Worm (Caenorhabditis elegans) whole organism, L1 larva: ENCODE measurements around the gene srlf-32.
A peak's percentile ranks its signal among the peaks of the same experiment; 100 is the strongest.

Source experiments
- C04F5.9 ChIP-seq: sonication (generic microtip); optimal IDR thresholded peaks from 2 replicates; lab custom pipeline; 2016; ENCODE audit warnings: missing genetic modification characterization, missing compliant biosample characterization
- F16B12.6 ChIP-seq: fragments of 150-350 bp; optimal IDR thresholded peaks from 2 replicates; lab custom pipeline; 2014; ENCODE audit warnings: missing biosample characterization, missing genetic modification characterization
- Y116A8C.19 ChIP-seq: sonication (generic microtip); optimal IDR thresholded peaks from 2 replicates; lab custom pipeline; 2016; ENCODE audit warnings: missing compliant biosample characterization, missing genetic modification characterization, borderline replicate concordance
- aha-1 ChIP-seq: fragments of 150-350 bp; optimal IDR thresholded peaks from 2 replicates; lab custom pipeline; 2014; ENCODE audit warnings: missing biosample characterization, missing genetic modification characterization
- aly-2 ChIP-seq: fragments of 150-350 bp; optimal IDR thresholded peaks from 2 replicates; lab custom pipeline; 2014; ENCODE audit warnings: missing biosample characterization, missing genetic modification characterization
- blmp-1 ChIP-seq: fragments of 150-350 bp; optimal IDR thresholded peaks from 2 replicates; lab custom pipeline; 2014; ENCODE audit warnings: missing biosample characterization, missing genetic modification characterization
- ceh-8 ChIP-seq: fragments of 200-800 bp; sonication (Bioruptor generic); optimal IDR thresholded peaks from 2 replicates; lab custom pipeline; 2018; ENCODE audit warnings: mild to moderate bottlenecking, missing genetic modification characterization, moderate library complexity, missing compliant biosample characterization
- ceh-82 ChIP-seq, 3 experiments: fragments of 150-350 bp in 1 of 3; sonication (generic microtip) in 2 of 3; optimal IDR thresholded peaks; 2 replicates each; lab custom pipeline; 2014 to 2017; ENCODE audit warnings: missing biosample characterization in 3 of 3, missing genetic modification characterization in 3 of 3
- ceh-90 ChIP-seq: sonication (generic microtip); optimal IDR thresholded peaks from 2 replicates; lab custom pipeline; 2016; ENCODE audit warnings: missing genetic modification characterization, missing compliant biosample characterization
- ces-1 ChIP-seq: fragments of 150-350 bp; optimal IDR thresholded peaks from 2 replicates; lab custom pipeline; 2014; ENCODE audit warnings: missing biosample characterization, missing genetic modification reagents, missing genetic modification characterization
- dsc-1 ChIP-seq: sonication (generic microtip); optimal IDR thresholded peaks from 2 replicates; lab custom pipeline; 2016; ENCODE audit warnings: mild to moderate bottlenecking, missing genetic modification characterization, missing compliant biosample characterization
- efl-1 ChIP-seq, 4 experiments: fragments of 150-350 bp; optimal IDR thresholded peaks in 3 of 4; peaks in 1 of 4; 1 replicate in 1 of 4; 2 replicates in 3 of 4; lab custom pipeline; 2014; ENCODE audit warnings: missing biosample characterization in 2 of 4, missing genetic modification characterization in 2 of 4, missing genetic modification reagents in 2 of 4
- elt-3 ChIP-seq, 6 experiments: fragments of 150-350 bp in 1 of 6; sonication (generic microtip); optimal IDR thresholded peaks; 2 replicates each; lab custom pipeline; 2017 to 2018; ENCODE audit warnings: missing biosample characterization in 6 of 6, missing genetic modification characterization in 6 of 6, inconsistent platforms in 1 of 6
- ets-5 ChIP-seq: fragments of 200-800 bp; sonication (Bioruptor generic); IDR thresholded peaks from 2 replicates; pipeline ENCODE4 v1.3.6; 2022; ENCODE audit warnings: missing genetic modification characterization, missing compliant biosample characterization
- fkh-10 ChIP-seq: sonication (generic microtip); optimal IDR thresholded peaks from 2 replicates; lab custom pipeline; 2017; ENCODE audit warnings: missing biosample characterization, missing genetic modification reagents, missing genetic modification characterization
- fkh-8 ChIP-seq: sonication (generic microtip); optimal IDR thresholded peaks from 2 replicates; lab custom pipeline; 2016; ENCODE audit warnings: mild to moderate bottlenecking, missing genetic modification characterization, missing compliant biosample characterization
- grh-1 ChIP-seq: fragments of 200-800 bp; sonication (Bioruptor generic); IDR thresholded peaks from 2 replicates; pipeline ENCODE4 v1.3.6; 2022; ENCODE audit warnings: missing genetic modification reagents, missing genetic modification characterization, missing compliant biosample characterization
- hlh-4 ChIP-seq: sonication (generic microtip); optimal IDR thresholded peaks from 2 replicates; lab custom pipeline; 2016; ENCODE audit warnings: mild to moderate bottlenecking, missing genetic modification characterization, missing compliant biosample characterization
- hpl-2 ChIP-seq: fragments of 150-350 bp; optimal IDR thresholded peaks from 2 replicates; lab custom pipeline; 2014; ENCODE audit warnings: missing biosample characterization, missing genetic modification reagents, missing genetic modification characterization
- irx-1 ChIP-seq: sonication (generic microtip); optimal IDR thresholded peaks from 2 replicates; lab custom pipeline; 2016; ENCODE audit warnings: missing genetic modification characterization, missing compliant biosample characterization
- jun-1 ChIP-seq: fragments of 150-350 bp; optimal IDR thresholded peaks from 2 replicates; lab custom pipeline; 2014; ENCODE audit warnings: missing biosample characterization, missing genetic modification reagents, missing genetic modification characterization
- lin-35 ChIP-seq, 2 experiments: fragments of 150-350 bp; optimal IDR thresholded peaks; 2 replicates each; lab custom pipeline; 2014; ENCODE audit warnings: missing biosample characterization in 2 of 2, missing genetic modification characterization in 2 of 2, missing genetic modification reagents in 2 of 2
- mab-9 ChIP-seq: fragments of 200-800 bp; sonication (Bioruptor generic); IDR thresholded peaks from 2 replicates; pipeline ENCODE4 v1.3.6; 2022; ENCODE audit warnings: missing genetic modification reagents, missing genetic modification characterization, missing compliant biosample characterization
- mep-1 ChIP-seq: fragments of 150-350 bp; optimal IDR thresholded peaks from 2 replicates; lab custom pipeline; 2014; ENCODE audit warnings: missing biosample characterization, missing genetic modification characterization
- nhr-11 ChIP-seq: fragments of 150-350 bp; optimal IDR thresholded peaks from 2 replicates; lab custom pipeline; 2014; ENCODE audit warnings: missing biosample characterization, missing genetic modification characterization
- nhr-19 ChIP-seq: fragments of 200-800 bp; sonication (Bioruptor generic); conservative IDR thresholded peaks from 2 replicates; pipeline ENCODE4 v1.3.6; 2022; ENCODE audit warnings: missing genetic modification characterization, missing compliant biosample characterization
- nhr-20 ChIP-seq: sonication (generic microtip); optimal IDR thresholded peaks from 2 replicates; lab custom pipeline; 2016; ENCODE audit warnings: mild to moderate bottlenecking, missing genetic modification characterization, missing compliant biosample characterization
- nhr-237 ChIP-seq: fragments of 150-350 bp; optimal IDR thresholded peaks from 2 replicates; lab custom pipeline; 2014; ENCODE audit warnings: missing biosample characterization, missing genetic modification characterization
- nhr-28 ChIP-seq: fragments of 150-350 bp; optimal IDR thresholded peaks from 2 replicates; lab custom pipeline; 2014; ENCODE audit warnings: missing biosample characterization, missing genetic modification characterization
- nhr-47 ChIP-seq: sonication (generic microtip); optimal IDR thresholded peaks from 2 replicates; lab custom pipeline; 2016; ENCODE audit warnings: mild to moderate bottlenecking, missing genetic modification characterization, moderate library complexity, missing compliant biosample characterization
- nhr-71 ChIP-seq: sonication (generic microtip); optimal IDR thresholded peaks from 2 replicates; lab custom pipeline; 2016; ENCODE audit warnings: mild to moderate bottlenecking, missing genetic modification characterization, moderate library complexity, missing compliant biosample characterization
- nhr-76 ChIP-seq: sonication (generic microtip); optimal IDR thresholded peaks from 2 replicates; lab custom pipeline; 2017; ENCODE audit warnings: missing biosample characterization, missing genetic modification characterization
- nhr-85 ChIP-seq: sonication (generic microtip); peaks from one replicate; lab custom pipeline; 2016; ENCODE audit warnings: missing genetic modification characterization, inconsistent platforms, missing compliant biosample characterization
- pag-3 ChIP-seq: sonication (generic microtip); optimal IDR thresholded peaks from 2 replicates; lab custom pipeline; 2017; ENCODE audit warnings: missing genetic modification characterization, mild to moderate bottlenecking, missing compliant biosample characterization, antibody characterized with exemption, borderline replicate concordance; ENCODE audit not compliant: insufficient read depth
- pax-3 ChIP-seq: fragments of 200-800 bp; sonication (Bioruptor generic); optimal IDR thresholded peaks from 2 replicates; lab custom pipeline; 2018; ENCODE audit warnings: mild to moderate bottlenecking, missing genetic modification characterization, moderate library complexity, missing compliant biosample characterization
- pqm-1 ChIP-seq: sonication (generic microtip); optimal IDR thresholded peaks from 3 replicates; lab custom pipeline; 2017; ENCODE audit warnings: missing biosample characterization, missing genetic modification characterization
- rnt-1 ChIP-seq: sonication (generic microtip); optimal IDR thresholded peaks from 2 replicates; lab custom pipeline; 2016; ENCODE audit warnings: mild to moderate bottlenecking, missing genetic modification characterization, moderate library complexity, missing compliant biosample characterization
- skn-1 ChIP-seq: fragments of 150-350 bp; optimal IDR thresholded peaks from 2 replicates; lab custom pipeline; 2014; ENCODE audit warnings: missing biosample characterization, missing genetic modification characterization
- sox-4 ChIP-seq: sonication (generic microtip); optimal IDR thresholded peaks from 2 replicates; lab custom pipeline; 2016; ENCODE audit warnings: missing genetic modification characterization, missing compliant biosample characterization
- sptf-1 ChIP-seq: fragments of 150-350 bp; optimal IDR thresholded peaks from 2 replicates; lab custom pipeline; 2014; ENCODE audit warnings: missing biosample characterization, missing genetic modification characterization
- swsn-7 ChIP-seq: sonication (generic microtip); optimal IDR thresholded peaks from 2 replicates; lab custom pipeline; 2016; ENCODE audit warnings: missing genetic modification characterization, missing compliant biosample characterization
- tbx-2 ChIP-seq: sonication (generic microtip); optimal IDR thresholded peaks from 2 replicates; lab custom pipeline; 2016; ENCODE audit warnings: missing genetic modification characterization, missing compliant biosample characterization
- tlp-1 ChIP-seq: fragments of 150-350 bp; optimal IDR thresholded peaks from 2 replicates; lab custom pipeline; 2014; ENCODE audit warnings: missing biosample characterization, missing genetic modification characterization
- unc-130 ChIP-seq: fragments of 150-350 bp; optimal IDR thresholded peaks from 2 replicates; lab custom pipeline; 2017; ENCODE audit warnings: missing biosample characterization, missing genetic modification characterization, inconsistent platforms
- unc-30 ChIP-seq: sonication (generic microtip); optimal IDR thresholded peaks from 2 replicates; lab custom pipeline; 2017; ENCODE audit warnings: missing biosample characterization, missing genetic modification characterization
- zag-1 ChIP-seq: fragments of 150-350 bp; optimal IDR thresholded peaks from 2 replicates; lab custom pipeline; 2014; ENCODE audit warnings: missing biosample characterization, missing genetic modification characterization
- ztf-11 ChIP-seq, 2 experiments: sonication (generic microtip); optimal IDR thresholded peaks; 2 replicates each; lab custom pipeline; 2016 to 2017; ENCODE audit warnings: missing genetic modification characterization in 2 of 2, missing biosample characterization in 1 of 2, missing compliant biosample characterization in 1 of 2

srlf-32 gene

DNA sequence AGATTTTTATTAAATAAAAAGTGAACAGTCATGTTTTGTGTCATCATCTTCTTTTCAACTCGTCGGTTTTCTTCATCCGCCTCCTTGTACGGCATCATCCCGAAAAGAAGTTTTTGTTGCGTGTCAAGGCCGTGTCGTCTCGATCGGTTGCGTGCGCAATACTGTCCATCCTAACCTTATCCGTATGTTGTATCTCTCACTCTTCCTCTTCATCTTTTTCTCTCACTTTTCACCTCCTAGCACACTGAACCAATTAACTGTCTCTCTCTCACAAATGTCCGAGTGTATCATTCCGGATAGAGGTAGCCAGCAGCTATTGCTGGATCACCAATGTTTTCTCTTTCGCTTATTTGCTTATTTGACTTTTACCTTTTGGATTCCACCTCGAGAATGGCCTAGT, 42.3 kb upstream of the srlf-32 start:
- TF ChIP-seq fkh-8 (tag; lab: Kevin White, UChicago) (no peak), elt-3 (tag; optimal IDR thresholded peaks at IDR 0.05; lab: Kevin White, UChicago) (peak in 1 of 6 experiments; percentile 6), mep-1 (tag; lab: Kevin White, UChicago) (peak; percentile 3), sptf-1 (no peak), nhr-47 (tag; lab: Kevin White, UChicago) (no peak), nhr-85 (peak; percentile 66), blmp-1 (tag; lab: Kevin White, UChicago) (peak; percentile 97)
- TF ChIP-seq, all 84 proteins: peak for 4

DNA sequence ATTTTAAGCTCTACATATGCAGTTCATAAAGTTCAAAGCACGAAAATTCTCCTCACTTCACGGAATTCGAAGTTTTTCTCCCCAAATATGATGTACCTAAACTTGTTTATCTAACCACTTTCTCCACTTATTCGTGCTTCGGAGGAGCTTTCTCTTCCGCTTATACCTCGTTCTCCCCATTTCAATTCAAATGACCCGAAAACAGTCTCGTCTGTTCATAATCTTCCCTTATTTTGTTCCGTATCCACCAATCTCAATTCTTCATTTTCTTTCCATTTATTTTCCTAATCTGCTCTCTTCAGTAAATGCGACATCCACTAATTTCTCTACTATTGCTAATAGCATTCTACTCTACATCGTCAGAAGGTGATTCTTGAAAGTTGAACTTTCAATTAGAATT, 40.5 kb upstream of the srlf-32 start, which contains the start of gene let-653:
let-653 (plus strand) TSS at position 301 of the 400 bp plus-strand sequence.
- TF ChIP-seq jun-1: no peak
- TF ChIP-seq rnt-1 (tag; lab: Kevin White, UChicago): no peak
- TF ChIP-seq pax-3 (tag; lab: Kevin White, UChicago): no peak
- TF ChIP-seq aha-1 (tag; lab: Kevin White, UChicago): no peak
- TF ChIP-seq ceh-8 (GFP tag; lab: Kevin White, UChicago): no peak
- TF ChIP-seq lin-35 (GFP tag; optimal IDR thresholded peaks at IDR 0.05; lab: Kevin White, UChicago): no peak
- peak; percentile 22 for TF ChIP-seq blmp-1 (tag; lab: Kevin White, UChicago)
- TF ChIP-seq pag-3: no peak
- no peak for TF ChIP-seq aly-2 (tag; lab: Kevin White, UChicago)
- TF ChIP-seq, all 84 proteins: peak for 1

DNA sequence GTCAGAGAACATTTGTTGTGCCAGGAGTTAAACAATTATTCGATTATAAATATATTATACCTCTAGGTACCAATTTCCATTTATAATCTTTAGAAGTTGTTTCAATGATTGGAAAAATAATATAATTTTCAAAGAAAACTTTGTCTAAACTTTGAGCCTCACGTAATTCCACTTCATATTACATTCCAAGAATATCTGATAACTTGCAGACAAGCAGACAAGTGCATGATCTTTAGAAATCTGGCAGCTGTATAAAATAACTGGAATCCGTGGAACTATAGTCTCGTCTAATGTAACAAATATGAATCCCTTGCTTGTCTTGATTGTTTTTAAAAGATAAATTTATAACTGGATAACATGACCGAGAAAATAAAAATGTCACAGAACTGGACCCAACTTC, 33.3 kb upstream of the srlf-32 start:
- TF ChIP-seq grh-1 (GFP tag; lab: Robert Waterston, UW): no peak
- no peak for TF ChIP-seq zag-1 (tag; lab: Kevin White, UChicago)
- TF ChIP-seq pqm-1: no peak
- no peak for TF ChIP-seq ces-1 (GFP tag; lab: Kevin White, UChicago)
- no peak for TF ChIP-seq pax-3 (tag; lab: Kevin White, UChicago)
- TF ChIP-seq jun-1: no peak
- TF ChIP-seq ceh-90 (tag; lab: Kevin White, UChicago): no peak
- TF ChIP-seq unc-130 (tag; lab: Kevin White, UChicago): no peak
- TF ChIP-seq fkh-8 (tag; lab: Kevin White, UChicago): peak; percentile 48
- TF ChIP-seq nhr-28 (tag; lab: Kevin White, UChicago): no peak
- peak; percentile 44 for TF ChIP-seq nhr-20 (tag; lab: Kevin White, UChicago)
- peak; percentile 6 for TF ChIP-seq nhr-11 (tag; lab: Kevin White, UChicago)
- no peak for TF ChIP-seq Y116A8C.19 (tag; lab: Kevin White, UChicago)
- TF ChIP-seq hpl-2: no peak
- peak; percentile 58 for TF ChIP-seq hlh-4 (tag; lab: Kevin White, UChicago)
- TF ChIP-seq nhr-76 (tag; lab: Kevin White, UChicago): no peak
- TF ChIP-seq mab-9 (GFP tag; lab: Robert Waterston, UW): no peak
- peak; percentile 51 for TF ChIP-seq dsc-1 (tag; lab: Kevin White, UChicago)
- no peak for TF ChIP-seq irx-1
- TF ChIP-seq skn-1 (tag; lab: Kevin White, UChicago): no peak

DNA sequence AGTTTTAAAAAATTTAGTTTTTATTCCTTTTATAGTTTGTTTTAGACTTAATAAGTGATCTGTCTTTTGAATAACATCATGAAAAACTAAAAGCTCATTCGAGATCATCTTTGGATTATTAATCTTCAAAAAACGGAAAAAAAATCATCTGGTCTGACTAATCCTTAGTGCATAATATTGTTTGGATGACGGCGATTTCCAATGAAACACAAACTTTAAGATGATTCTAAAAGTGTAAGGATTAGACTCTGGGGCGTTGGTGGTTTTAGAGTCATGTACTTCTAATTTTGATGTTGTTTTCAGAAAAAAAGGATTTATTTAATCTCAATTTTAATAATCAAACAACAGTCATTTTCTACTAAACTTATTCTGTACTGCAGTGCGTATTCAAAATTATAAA, 32.5 kb upstream of the srlf-32 start:
- TF ChIP-seq mep-1 (tag; lab: Kevin White, UChicago) (no peak), swsn-7 (tag; lab: Kevin White, UChicago) (no peak), nhr-19 (GFP tag; lab: Robert Waterston, UW) (no peak), tbx-2 (no peak), nhr-71 (tag; lab: Kevin White, UChicago) (peak; percentile 3), nhr-85 (no peak), tlp-1 (tag; lab: Kevin White, UChicago) (no peak), sox-4 (peak; percentile 21), nhr-237 (tag; lab: Kevin White, UChicago) (no peak), aly-2 (tag; lab: Kevin White, UChicago) (no peak), ets-5 (GFP tag; lab: Robert Waterston, UW) (no peak), F16B12.6 (tag; lab: Kevin White, UChicago) (no peak), ztf-11 (tag; optimal IDR thresholded peaks at IDR 0.05; lab: Kevin White, UChicago) (no peak), ceh-82 (tag; optimal IDR thresholded peaks at IDR 0.05; lab: Kevin White, UChicago) (no peak), unc-30 (tag; lab: Kevin White, UChicago) (no peak), C04F5.9 (no peak), dsc-1 (tag; lab: Kevin White, UChicago) (peak; percentile 90), nhr-20 (tag; lab: Kevin White, UChicago) (no peak), fkh-10 (GFP tag; lab: Kevin White, UChicago) (no peak), lin-35 (GFP tag; optimal IDR thresholded peaks at IDR 0.05; lab: Kevin White, UChicago) (no peak), efl-1 (optimal IDR thresholded peaks at IDR 0.05; lab: Kevin White, UChicago) (no peak), efl-1 (GFP tag; optimal IDR thresholded peaks at IDR 0.05 in 1 of 2; lab: Kevin White, UChicago) (no peak), pag-3 (no peak), irx-1 (no peak)
